Fruit fly (Drosophila melanogaster): ENCODE measurements around the gene f.
A peak's percentile ranks its signal among the peaks of the same experiment; 100 is the strongest.

The f gene

dm6 chrX:17297070-17297689, 64.4 kb downstream of the f start (continued):
- no peak for TF ChIP-seq Doc2 (GFP tag; IDR thresholded peaks at IDR 0.05)
- peak; percentile 17; the same call in 1 of the 3 replicates for TF ChIP-seq zfh1 (GFP tag; IDR thresholded peaks at IDR 0.05)
- no peak for TF ChIP-seq MTF-1 (GFP tag; optimal IDR thresholded peaks at IDR 0.05; ENCODE audit: borderline replicate concordance)
- no peak for TF ChIP-seq CG10431 (GFP tag; optimal IDR thresholded peaks at IDR 0.05)
- TF ChIP-seq Side (GFP tag; optimal IDR thresholded peaks at IDR 0.05): no peak
- TF ChIP-seq grau (tag; optimal IDR thresholded peaks at IDR 0.05): peak; percentile 16
- no peak for TF ChIP-seq CG7271 (tag; optimal IDR thresholded peaks at IDR 0.05)
- peak; percentile 10 for TF ChIP-seq tio (GFP tag; optimal IDR thresholded peaks at IDR 0.05)
- peak; percentile 9 for TF ChIP-seq Spps (tag; optimal IDR thresholded peaks at IDR 0.05)
- TF ChIP-seq caup (GFP tag; optimal IDR thresholded peaks at IDR 0.05; ENCODE audit: severe bottlenecking): no peak
- TF ChIP-seq wek (GFP tag; optimal IDR thresholded peaks at IDR 0.05): no peak
- no peak for TF ChIP-seq ro (GFP tag; IDR thresholded peaks at IDR 0.05)
- no peak for TF ChIP-seq inv (GFP tag; IDR thresholded peaks at IDR 0.05; ENCODE audit: partially characterized antibody)
- no peak for TF ChIP-seq B-H2 (GFP tag; optimal IDR thresholded peaks at IDR 0.05)
- TF ChIP-seq Vsx1 (GFP tag; optimal IDR thresholded peaks at IDR 0.05): no peak
- TF ChIP-seq BtbVII (GFP tag; optimal IDR thresholded peaks at IDR 0.05): no peak
- peak; percentile 31 for TF ChIP-seq CG16863 (GFP tag; optimal IDR thresholded peaks at IDR 0.05)
- TF ChIP-seq mam (GFP tag; optimal IDR thresholded peaks at IDR 0.05): no peak
- TF ChIP-seq CG3838 (GFP tag; optimal IDR thresholded peaks at IDR 0.05): no peak
- TF ChIP-seq amos (GFP tag; IDR thresholded peaks at IDR 0.05; ENCODE audit: partially characterized antibody): no peak
- TF ChIP-seq CG10267 (tag; optimal IDR thresholded peaks at IDR 0.05): peak; percentile 2
- no peak for TF ChIP-seq E2f1 (GFP tag; IDR thresholded peaks at IDR 0.05)
- no peak for TF ChIP-seq CG3726 (GFP tag; IDR thresholded peaks at IDR 0.05)
- no peak for TF ChIP-seq exex (tag; optimal IDR thresholded peaks at IDR 0.05)
- no peak for TF ChIP-seq CG11247 (GFP tag; IDR thresholded peaks at IDR 0.05)
- TF ChIP-seq CG8359 (GFP tag; optimal IDR thresholded peaks at IDR 0.05; ENCODE audit: borderline replicate concordance): no peak
- TF ChIP-seq CG6683 (GFP tag; optimal IDR thresholded peaks at IDR 0.05): no peak
- no peak for TF ChIP-seq CG34224 (GFP tag; IDR thresholded peaks at IDR 0.05; ENCODE audit: partially characterized antibody)
- no peak for TF ChIP-seq zf30C (GFP tag; optimal IDR thresholded peaks at IDR 0.05)
- TF ChIP-seq ab (GFP tag; optimal IDR thresholded peaks at IDR 0.05): no peak
- TF ChIP-seq Dad (GFP tag; optimal IDR thresholded peaks at IDR 0.05): no peak
- peak; percentile 43 for TF ChIP-seq jumu (GFP tag; optimal IDR thresholded peaks at IDR 0.05)
- TF ChIP-seq luna (GFP tag; optimal IDR thresholded peaks at IDR 0.05): no peak
- no peak for TF ChIP-seq CG16813 (GFP tag; IDR thresholded peaks at IDR 0.05; ENCODE audit: partially characterized antibody)
- TF ChIP-seq CG7745 (tag; optimal IDR thresholded peaks at IDR 0.05): no peak
- TF ChIP-seq Max (GFP tag; optimal IDR thresholded peaks at IDR 0.05): peak; percentile 0
- no peak for TF ChIP-seq slou (GFP tag; optimal IDR thresholded peaks at IDR 0.05)
- peak; percentile 48 for TF ChIP-seq dmrt11E (tag; optimal IDR thresholded peaks at IDR 0.05)
- peak; percentile 65 for TF ChIP-seq CG18262 (tag; optimal IDR thresholded peaks at IDR 0.05)
- 0 out of 2 replicates have a peak, but pooled peaks have one; percentile 45 for TF ChIP-seq ara (GFP tag; IDR thresholded peaks at IDR 0.05)
- peak; percentile 15 for TF ChIP-seq Chrac-16 (GFP tag; optimal IDR thresholded peaks at IDR 0.05)
- no peak for TF ChIP-seq prd (optimal IDR thresholded peaks at IDR 0.05)
- TF ChIP-seq prd (GFP tag; IDR thresholded peaks at IDR 0.05): peak; percentile 52; the same call in 2 of the 3 replicates
- no peak for TF ChIP-seq ERR (GFP tag; optimal IDR thresholded peaks at IDR 0.05)
- no peak for TF ChIP-seq Six4 (GFP tag; optimal IDR thresholded peaks at IDR 0.05)
- no peak for TF ChIP-seq CG9817 (tag; optimal IDR thresholded peaks at IDR 0.05)
- peak; percentile 59; the same call in 1 of the 2 replicates for TF ChIP-seq Awh (GFP tag; IDR thresholded peaks at IDR 0.05)
- TF ChIP-seq Xbp1 (GFP tag; optimal IDR thresholded peaks at IDR 0.05): peak; percentile 47
- no peak for TF ChIP-seq mld (GFP tag; IDR thresholded peaks at IDR 0.05; ENCODE audit: partially characterized antibody)
- TF ChIP-seq CG13123 (GFP tag; optimal IDR thresholded peaks at IDR 0.05): no peak

Measured in whole organism, embryonic.